Fruit fly (Drosophila melanogaster): Measurements from ENCODE around the gene Daao2.

Gene Daao2

dm6 chr2L:6841349-6841748 lies 38.5 kb downstream of the Daao2 start (continued):
- TF ChIP-seq lab (GFP tag; optimal IDR thresholded peaks at IDR 0.05): peak; percentile 43
- TF ChIP-seq inv (GFP tag; IDR thresholded peaks at IDR 0.05; ENCODE audit: partially characterized antibody): no peak
- TF ChIP-seq bigmax (GFP tag; optimal IDR thresholded peaks at IDR 0.05): no peak
- TF ChIP-seq fd64A (GFP tag; optimal IDR thresholded peaks at IDR 0.05): peak; percentile 42
- TF ChIP-seq CTCF (GFP tag; optimal IDR thresholded peaks at IDR 0.05): no peak
- TF ChIP-seq CG34376 (GFP tag; optimal IDR thresholded peaks at IDR 0.05): no peak
- peak; percentile 94 for TF ChIP-seq Xrp1 (GFP tag; IDR thresholded peaks at IDR 0.05)
- peak; percentile 28 for TF ChIP-seq CG8281 (tag; optimal IDR thresholded peaks at IDR 0.05)
- TF ChIP-seq ato (GFP tag; IDR thresholded peaks at IDR 0.05; ENCODE audit: partially characterized antibody): no peak
- TF ChIP-seq dmrt11E (tag; optimal IDR thresholded peaks at IDR 0.05): peak; percentile 93
- no peak for TF ChIP-seq CG10431 (GFP tag; optimal IDR thresholded peaks at IDR 0.05)
- peak; percentile 55 for TF ChIP-seq CG33213 (GFP tag; optimal IDR thresholded peaks at IDR 0.05)
- peak; percentile 55 for TF ChIP-seq H2.0 (GFP tag; IDR thresholded peaks at IDR 0.05)
- no peak for TF ChIP-seq CG31388 (GFP tag; optimal IDR thresholded peaks at IDR 0.05)
- TF ChIP-seq CG10543 (GFP tag; optimal IDR thresholded peaks at IDR 0.05): peak; percentile 3
- peak; percentile 75 for TF ChIP-seq CG10267 (tag; optimal IDR thresholded peaks at IDR 0.05)
- peak; percentile 57 for TF ChIP-seq Abd-B (GFP tag; optimal IDR thresholded peaks at IDR 0.05)
- peak; percentile 55 for TF ChIP-seq CG11723 (GFP tag; optimal IDR thresholded peaks at IDR 0.05)
- peak; percentile 64 for TF ChIP-seq Dad (GFP tag; optimal IDR thresholded peaks at IDR 0.05)
- peak; percentile 56 for TF ChIP-seq CG1233 (GFP tag; optimal IDR thresholded peaks at IDR 0.05)
- peak; percentile 67; the same call in 1 of the 2 replicates for TF ChIP-seq ranshi (GFP tag; IDR thresholded peaks at IDR 0.05)
- TF ChIP-seq tll (GFP tag; optimal IDR thresholded peaks at IDR 0.05): peak in 1 of 2 experiments; percentile 29
- peak; percentile 26 for TF ChIP-seq Meics (GFP tag; optimal IDR thresholded peaks at IDR 0.05)
- peak; percentile 60; the same call in 2 of the 4 replicates for TF ChIP-seq Gug (GFP tag; IDR thresholded peaks at IDR 0.05)
- TF ChIP-seq Taf1 (GFP tag; IDR thresholded peaks at IDR 0.05): peak; percentile 17; the same call in 1 of the 2 replicates
- peak; percentile 75 for TF ChIP-seq CG11504 (tag; optimal IDR thresholded peaks at IDR 0.05)
- TF ChIP-seq CG4282 (GFP tag; optimal IDR thresholded peaks at IDR 0.05): no peak
- 0 out of 3 replicates have a peak, but pooled peaks have one; percentile 10 for TF ChIP-seq CG2889 (GFP tag; IDR thresholded peaks at IDR 0.05)
- no peak for TF ChIP-seq Scr (GFP tag; IDR thresholded peaks at IDR 0.05; ENCODE audit: partially characterized antibody)
- no peak for TF ChIP-seq bbx (GFP tag; IDR thresholded peaks at IDR 0.05; ENCODE audit: partially characterized antibody)
- no peak for TF ChIP-seq Dll (GFP tag; IDR thresholded peaks at IDR 0.05; ENCODE audit: partially characterized antibody)
- TF ChIP-seq crc (GFP tag; optimal IDR thresholded peaks at IDR 0.05): peak; percentile 29
- TF ChIP-seq onecut (GFP tag; IDR thresholded peaks at IDR 0.05): peak; percentile 81
- peak; percentile 63 for TF ChIP-seq btn (GFP tag; optimal IDR thresholded peaks at IDR 0.05)
- TF ChIP-seq CG4617 (GFP tag; optimal IDR thresholded peaks at IDR 0.05; ENCODE audit: borderline replicate concordance): peak; percentile 16
- TF ChIP-seq az2 (GFP tag; optimal IDR thresholded peaks at IDR 0.05): peak; percentile 67
- TF ChIP-seq CG4404 (GFP tag; IDR thresholded peaks at IDR 0.05): peak; percentile 88
- TF ChIP-seq p53 (GFP tag; optimal IDR thresholded peaks at IDR 0.05): no peak
- no peak for TF ChIP-seq CG6175 (GFP tag; IDR thresholded peaks at IDR 0.05)
- TF ChIP-seq Spps (tag; optimal IDR thresholded peaks at IDR 0.05): peak; percentile 72
- TF ChIP-seq CG18476 (GFP tag; optimal IDR thresholded peaks at IDR 0.05): peak; percentile 65
- no peak for TF ChIP-seq pan (optimal IDR thresholded peaks at IDR 0.05)
- TF ChIP-seq pan (GFP tag; optimal IDR thresholded peaks at IDR 0.05 in 1 of 2, IDR thresholded peaks at IDR 0.05 in 1 of 2): peak in 1 of 2 experiments; percentile 64
- peak; percentile 81 for TF ChIP-seq croc (GFP tag; conservative IDR thresholded peaks at IDR 0.05)
- TF ChIP-seq B-H2 (GFP tag; optimal IDR thresholded peaks at IDR 0.05): no peak
- no peak for TF ChIP-seq CG9932 (GFP tag; IDR thresholded peaks at IDR 0.05)
- TF ChIP-seq Mad (GFP tag; optimal IDR thresholded peaks at IDR 0.05): peak; percentile 35
- TF ChIP-seq sna (GFP tag; IDR thresholded peaks at IDR 0.05; ENCODE audit: partially characterized antibody): no peak
- TF ChIP-seq hkb (optimal IDR thresholded peaks at IDR 0.05): no peak
- TF ChIP-seq hkb (GFP tag; IDR thresholded peaks at IDR 0.05): peak; percentile 83
- peak; percentile 51; the same call in 1 of the 3 replicates for TF ChIP-seq Aef1 (GFP tag; IDR thresholded peaks at IDR 0.05)

All from whole organism, embryonic.